Fruit fly (Drosophila melanogaster) whole organism, pupa: ENCODE results near the gene wrd.

Experiments
- CG10348 ChIP-seq: fragments of 200-800 bp; sonication (Bioruptor generic); IDR thresholded peaks from 2 replicates; pipeline ENCODE4 v1.3.6; 2022; ENCODE audit warnings: missing biosample characterization, missing genetic modification characterization
- CG12605 ChIP-seq: fragments of 200-800 bp; sonication (Bioruptor generic); IDR thresholded peaks from 2 replicates; pipeline ENCODE4 v1.3.6; 2022; ENCODE audit warnings: missing biosample characterization, missing genetic modification characterization
- CG13204 ChIP-seq: fragments of 200-800 bp; sonication (Bioruptor generic); optimal IDR thresholded peaks from 2 replicates; lab custom pipeline; 2018; ENCODE audit warnings: missing biosample characterization, mild to moderate bottlenecking, missing genetic modification characterization, moderate library complexity
- CG14655 ChIP-seq: fragments of 200-800 bp; sonication (Bioruptor generic); optimal IDR thresholded peaks from 3 replicates; lab custom pipeline; 2017; ENCODE audit warnings: mild to moderate bottlenecking, missing biosample characterization, missing genetic modification reagents, missing genetic modification characterization
- CG15710 ChIP-seq: fragments of 200-800 bp; sonication (Bioruptor generic); optimal IDR thresholded peaks from 2 replicates; lab custom pipeline; 2018; ENCODE audit warnings: missing biosample characterization, mild to moderate bottlenecking, missing genetic modification characterization, moderate library complexity
- CG17806 ChIP-seq: fragments of 200-800 bp; sonication (Bioruptor generic); optimal IDR thresholded peaks from 2 replicates; lab custom pipeline; 2018; ENCODE audit warnings: missing biosample characterization, mild to moderate bottlenecking, missing genetic modification characterization, moderate library complexity
- CG32121 ChIP-seq: fragments of 200-800 bp; sonication (Bioruptor generic); IDR thresholded peaks from 2 replicates; pipeline ENCODE4 v1.3.6; 2022; ENCODE audit warnings: missing biosample characterization, missing genetic modification characterization
- CG34367 ChIP-seq: fragments of 200-800 bp; sonication (Bioruptor generic); optimal IDR thresholded peaks from 2 replicates; lab custom pipeline; 2018; ENCODE audit warnings: missing biosample characterization, mild to moderate bottlenecking, missing genetic modification characterization
- CG4496 ChIP-seq: fragments of 200-800 bp; sonication (Bioruptor generic); IDR thresholded peaks from 3 replicates; pipeline ENCODE4 v1.3.6; 2022; ENCODE audit warnings: missing biosample characterization, missing genetic modification characterization
- CG8159 ChIP-seq: fragments of 200-800 bp; sonication (Bioruptor generic); optimal IDR thresholded peaks from 3 replicates; lab custom pipeline; 2018; ENCODE audit warnings: missing biosample characterization, mild to moderate bottlenecking, missing genetic modification characterization, moderate library complexity
- CG8301 ChIP-seq: fragments of 200-800 bp; sonication (Bioruptor generic); optimal IDR thresholded peaks from 2 replicates; lab custom pipeline; 2018; ENCODE audit warnings: missing biosample characterization, mild to moderate bottlenecking, missing genetic modification characterization
- CG9948 ChIP-seq: fragments of 200-800 bp; sonication (Bioruptor generic); optimal IDR thresholded peaks from 2 replicates; lab custom pipeline; 2018; ENCODE audit warnings: missing biosample characterization, mild to moderate bottlenecking, missing genetic modification characterization, moderate library complexity
- D1 ChIP-seq: fragments of 200-800 bp; sonication (Bioruptor generic); optimal IDR thresholded peaks from 2 replicates; lab custom pipeline; 2018; ENCODE audit warnings: missing biosample characterization, mild to moderate bottlenecking, missing genetic modification characterization, moderate library complexity
- EcR ChIP-seq: fragments of 200-800 bp; sonication (Bioruptor generic); optimal IDR thresholded peaks from 3 replicates; lab custom pipeline; 2019; ENCODE audit warnings: missing biosample characterization, missing genetic modification characterization, mild to moderate bottlenecking, moderate library complexity, missing genetic modification reagents
- Ets98B ChIP-seq: fragments of 200-800 bp; sonication (Bioruptor generic); IDR thresholded peaks from 2 replicates; pipeline ENCODE4 v1.3.6; 2022; ENCODE audit warnings: missing biosample characterization, missing genetic modification characterization
- Pif1A ChIP-seq: fragments of 200-800 bp; sonication (Bioruptor generic); optimal IDR thresholded peaks from 3 replicates; lab custom pipeline; 2016; ENCODE audit warnings: missing biosample characterization, missing genetic modification characterization
- Pif1B ChIP-seq: fragments of 200-800 bp; sonication (Bioruptor generic); optimal IDR thresholded peaks from 3 replicates; lab custom pipeline; 2016; ENCODE audit warnings: missing biosample characterization, missing genetic modification characterization
- Snoo ChIP-seq: fragments of 200-800 bp; sonication (Bioruptor generic); optimal IDR thresholded peaks from 3 replicates; lab custom pipeline; 2017; ENCODE audit warnings: missing biosample characterization, mild to moderate bottlenecking, missing genetic modification characterization, inconsistent platforms
- fd96Ca ChIP-seq: fragments of 200-800 bp; sonication (Bioruptor generic); IDR thresholded peaks from 3 replicates; pipeline ENCODE4 v1.3.6; 2022; ENCODE audit warnings: missing biosample characterization, missing genetic modification characterization
- gl ChIP-seq: fragments of 200-800 bp; sonication (Bioruptor generic); optimal IDR thresholded peaks from 2 replicates; lab custom pipeline; 2018; ENCODE audit warnings: missing biosample characterization, mild to moderate bottlenecking, missing genetic modification characterization
- rn ChIP-seq: fragments of 200-800 bp; sonication (Bioruptor generic); IDR thresholded peaks from 2 replicates; pipeline ENCODE4 v1.3.6; 2022; ENCODE audit warnings: missing biosample characterization, missing genetic modification characterization

wrd gene

dm6 chr3R:18158401-18158800 lies 9.2 kb upstream of the wrd start, which contains the start of gene CG14315:
Gene CG14315 (plus strand): TSS chr3R:18158701.
- TF ChIP-seq CG13204 (GFP tag; lab: Kevin White, UChicago) (no peak), CG12605 (GFP tag; lab: Robert Waterston, UW) (no peak), EcR (no peak), CG15710 (tag; lab: Kevin White, UChicago) (no peak), Ets98B (GFP tag; lab: Robert Waterston, UW) (no peak), Snoo (tag; lab: Kevin White, UChicago) (no peak), CG17806 (tag; lab: Kevin White, UChicago) (no peak)
- TF ChIP-seq, all 21 proteins: peak for 0

- TF ChIP-seq gl (no peak), CG13204 (GFP tag; lab: Kevin White, UChicago) (no peak), CG10348 (GFP tag; lab: Robert Waterston, UW) (no peak), CG8159 (tag; lab: Kevin White, UChicago) (no peak), CG32121 (GFP tag; lab: Robert Waterston, UW) (no peak), CG15710 (tag; lab: Kevin White, UChicago) (no peak), Pif1B (GFP tag; lab: Kevin White, UChicago) (no peak), D1 (tag; lab: Kevin White, UChicago) (no peak), fd96Ca (GFP tag; lab: Robert Waterston, UW) (no peak), EcR (no peak), CG8301 (tag; lab: Kevin White, UChicago) (no peak), CG34367 (no peak), rn (GFP tag; lab: Robert Waterston, UW) (no peak), Ets98B (GFP tag; lab: Robert Waterston, UW) (no peak), Snoo (tag; lab: Kevin White, UChicago) (no peak), CG4496 (GFP tag; lab: Robert Waterston, UW) (no peak), CG14655 (no peak), CG9948 (tag; lab: Kevin White, UChicago) (no peak), CG12605 (GFP tag; lab: Robert Waterston, UW) (no peak), Pif1A (GFP tag; lab: Kevin White, UChicago) (no peak)
- TF ChIP-seq, all 21 proteins: peak for 0
These were observed 7.3 kb upstream of the wrd start for dm6 chr3R:18160165-18160814.

- TF ChIP-seq CG8159 (tag; lab: Kevin White, UChicago) (peak; percentile 59), CG14655 (no peak), Ets98B (GFP tag; lab: Robert Waterston, UW) (peak; percentile 68), CG15710 (tag; lab: Kevin White, UChicago) (peak; percentile 51), EcR (peak; percentile 0), D1 (tag; lab: Kevin White, UChicago) (no peak), Pif1B (GFP tag; lab: Kevin White, UChicago) (peak; percentile 47), CG13204 (GFP tag; lab: Kevin White, UChicago) (no peak), fd96Ca (GFP tag; lab: Robert Waterston, UW) (no peak), CG4496 (GFP tag; lab: Robert Waterston, UW) (peak; percentile 75), CG34367 (no peak), gl (no peak), CG32121 (GFP tag; lab: Robert Waterston, UW) (peak; percentile 33; the same call in 1 of the 2 replicates), CG9948 (tag; lab: Kevin White, UChicago) (peak; percentile 7), Snoo (tag; lab: Kevin White, UChicago) (peak; percentile 46), CG17806 (tag; lab: Kevin White, UChicago) (peak; percentile 25), Pif1A (GFP tag; lab: Kevin White, UChicago) (peak; percentile 53), rn (GFP tag; lab: Robert Waterston, UW) (peak; percentile 59)
These were observed 3.4 kb upstream of the wrd start, which contains the start of the genes CG7218 and Cbp20 for dm6 chr3R:18164052-18164722. Gene CG7218 (minus strand): TSS chr3R:18164397. Gene Cbp20 (plus strand): TSS chr3R:18164661.

- TF ChIP-seq CG8159 (tag; lab: Kevin White, UChicago) (no peak), CG4496 (GFP tag; lab: Robert Waterston, UW) (0 out of 3 replicates have a peak, but pooled peaks have one; percentile 14), Pif1B (GFP tag; lab: Kevin White, UChicago) (no peak), Pif1A (GFP tag; lab: Kevin White, UChicago) (no peak), rn (GFP tag; lab: Robert Waterston, UW) (no peak), CG13204 (GFP tag; lab: Kevin White, UChicago) (no peak), CG17806 (tag; lab: Kevin White, UChicago) (no peak), fd96Ca (GFP tag; lab: Robert Waterston, UW) (0 out of 3 replicates have a peak, but pooled peaks have one; percentile 21), Snoo (tag; lab: Kevin White, UChicago) (no peak)
These were observed 1.3 kb upstream of the wrd start for dm6 chr3R:18166261-18166720.

- TF ChIP-seq CG4496 (GFP tag; lab: Robert Waterston, UW): no peak
These were observed 463 bp upstream of the wrd start, which contains the start of the genes CG7215 and Prx5 for dm6 chr3R:18167173-18167415. Gene CG7215 (minus strand): TSS chr3R:18167273. Gene Prx5 (minus strand): TSS chr3R:18167273.

- no peak for TF ChIP-seq CG14655
- peak; percentile 2 for TF ChIP-seq CG17806 (tag; lab: Kevin White, UChicago)
- peak; percentile 44 for TF ChIP-seq CG32121 (GFP tag; lab: Robert Waterston, UW)
- TF ChIP-seq D1 (tag; lab: Kevin White, UChicago): no peak
- TF ChIP-seq CG8159 (tag; lab: Kevin White, UChicago): peak; percentile 27
- TF ChIP-seq Snoo (tag; lab: Kevin White, UChicago): no peak
- no peak for TF ChIP-seq gl
- TF ChIP-seq CG34367: peak; percentile 21
- TF ChIP-seq Pif1B (GFP tag; lab: Kevin White, UChicago): no peak
- no peak for TF ChIP-seq rn (GFP tag; lab: Robert Waterston, UW)
- peak; percentile 54; the same call in 2 of the 3 replicates for TF ChIP-seq fd96Ca (GFP tag; lab: Robert Waterston, UW)
- peak; percentile 88 for TF ChIP-seq CG12605 (GFP tag; lab: Robert Waterston, UW)
- TF ChIP-seq CG15710 (tag; lab: Kevin White, UChicago): peak; percentile 25
- no peak for TF ChIP-seq CG13204 (GFP tag; lab: Kevin White, UChicago)
- TF ChIP-seq EcR: peak; percentile 28
- TF ChIP-seq CG10348 (GFP tag; lab: Robert Waterston, UW): no peak
- TF ChIP-seq Ets98B (GFP tag; lab: Robert Waterston, UW): peak; percentile 51
- no peak for TF ChIP-seq CG8301 (tag; lab: Kevin White, UChicago)
- no peak for TF ChIP-seq CG9948 (tag; lab: Kevin White, UChicago)
- TF ChIP-seq CG4496 (GFP tag; lab: Robert Waterston, UW): 0 out of 3 replicates have a peak, but pooled peaks have one; percentile 53
- TF ChIP-seq Pif1A (GFP tag; lab: Kevin White, UChicago): peak; percentile 33
These were observed 841 bp downstream of the wrd start for dm6 chr3R:18168398-18168797.
